Fruit fly (Drosophila melanogaster) whole organism, adult: ENCODE measurements around the gene beta-PheRS.

Source experiments
- CG11617 ChIP-seq: fragments of 200-800 bp; sonication (Bioruptor generic); optimal IDR thresholded peaks from 2 replicates; lab custom pipeline; 2017; ENCODE audit warnings: mild to moderate bottlenecking, missing biosample characterization, missing genetic modification reagents, missing genetic modification characterization
- CG12768 ChIP-seq: fragments of 200-800 bp; sonication (Bioruptor generic); optimal IDR thresholded peaks from 2 replicates; lab custom pipeline; 2017; ENCODE audit warnings: missing biosample characterization, missing genetic modification characterization, mild to moderate bottlenecking, moderate library complexity, missing genetic modification reagents
- CG14711 ChIP-seq: fragments of 200-800 bp; sonication (Bioruptor generic); optimal IDR thresholded peaks from 2 replicates; lab custom pipeline; 2018; ENCODE audit warnings: missing biosample characterization, mild to moderate bottlenecking, missing genetic modification characterization, moderate library complexity
- CG1620 ChIP-seq: fragments of 200-800 bp; sonication (Bioruptor generic); optimal IDR thresholded peaks from 2 replicates; lab custom pipeline; 2016; ENCODE audit warnings: missing biosample characterization, missing genetic modification characterization
- CG33017 ChIP-seq: fragments of 200-800 bp; sonication (Bioruptor generic); optimal IDR thresholded peaks from 2 replicates; lab custom pipeline; 2018; ENCODE audit warnings: missing biosample characterization, mild to moderate bottlenecking, missing genetic modification characterization, moderate library complexity
- CG5204 ChIP-seq: fragments of 200-800 bp; sonication (Bioruptor generic); optimal IDR thresholded peaks from 2 replicates; lab custom pipeline; 2016; ENCODE audit warnings: missing biosample characterization, missing genetic modification characterization
- CG7045 ChIP-seq: fragments of 200-800 bp; sonication (Bioruptor generic); optimal IDR thresholded peaks from 2 replicates; lab custom pipeline; 2017; ENCODE audit warnings: missing biosample characterization, mild to moderate bottlenecking, missing genetic modification characterization
- CG7101 ChIP-seq: fragments of 200-800 bp; sonication (Bioruptor generic); optimal IDR thresholded peaks from 2 replicates; lab custom pipeline; 2018; ENCODE audit warnings: missing biosample characterization, mild to moderate bottlenecking, missing genetic modification characterization, moderate library complexity
- Clk ChIP-seq: fragments of 200-800 bp; sonication (Bioruptor generic); optimal IDR thresholded peaks from 2 replicates; lab custom pipeline; 2017; ENCODE audit warnings: missing biosample characterization, missing genetic modification characterization
- Crg-1 ChIP-seq: fragments of 200-800 bp; sonication (Bioruptor generic); optimal IDR thresholded peaks from 2 replicates; lab custom pipeline; 2016; ENCODE audit warnings: missing biosample characterization, missing genetic modification characterization
- Hr96 ChIP-seq: fragments of 200-800 bp; sonication (Bioruptor generic); optimal IDR thresholded peaks from 2 replicates; lab custom pipeline; 2016; ENCODE audit warnings: missing biosample characterization, missing genetic modification characterization
- Mnt ChIP-seq: fragments of 200-800 bp; sonication (Bioruptor generic); optimal IDR thresholded peaks from 2 replicates; lab custom pipeline; 2016; ENCODE audit warnings: missing biosample characterization, mild to moderate bottlenecking, missing genetic modification characterization
- bab1 ChIP-seq: fragments of 200-800 bp; sonication (Bioruptor generic); optimal IDR thresholded peaks from 3 replicates; lab custom pipeline; 2019; ENCODE audit warnings: missing biosample characterization, mild to moderate bottlenecking, missing genetic modification characterization, moderate library complexity
- cic ChIP-seq: fragments of 200-800 bp; sonication (Bioruptor generic); optimal IDR thresholded peaks from 2 replicates; lab custom pipeline; 2017; ENCODE audit warnings: missing biosample characterization, mild to moderate bottlenecking, missing genetic modification characterization, moderate library complexity
- cnc ChIP-seq, 2 experiments: fragments of >200 bp; optimal IDR thresholded peaks; 2 replicates each; lab custom pipeline; 2017
- kay ChIP-seq: fragments of 200-800 bp; sonication (Bioruptor generic); peaks from one replicate; lab custom pipeline; 2016; ENCODE audit warnings: missing biosample characterization, missing genetic modification characterization, borderline replicate concordance
- ovo ChIP-seq: fragments of 200-800 bp; sonication (Bioruptor generic); optimal IDR thresholded peaks from 2 replicates; lab custom pipeline; 2016; ENCODE audit warnings: missing biosample characterization, missing genetic modification characterization
- pad ChIP-seq: fragments of 200-800 bp; sonication (Bioruptor generic); optimal IDR thresholded peaks from 3 replicates; lab custom pipeline; 2017; ENCODE audit warnings: missing biosample characterization, missing genetic modification characterization, mild to moderate bottlenecking, moderate library complexity, missing genetic modification reagents
- tj ChIP-seq: fragments of 200-800 bp; sonication (Bioruptor generic); optimal IDR thresholded peaks from 3 replicates; lab custom pipeline; 2017; ENCODE audit warnings: missing biosample characterization, mild to moderate bottlenecking, missing genetic modification characterization, moderate library complexity
- toe ChIP-seq: fragments of 200-800 bp; sonication (Bioruptor generic); optimal IDR thresholded peaks from 2 replicates; lab custom pipeline; 2016; ENCODE audit warnings: missing biosample characterization, missing genetic modification characterization

The beta-PheRS gene

DNA sequence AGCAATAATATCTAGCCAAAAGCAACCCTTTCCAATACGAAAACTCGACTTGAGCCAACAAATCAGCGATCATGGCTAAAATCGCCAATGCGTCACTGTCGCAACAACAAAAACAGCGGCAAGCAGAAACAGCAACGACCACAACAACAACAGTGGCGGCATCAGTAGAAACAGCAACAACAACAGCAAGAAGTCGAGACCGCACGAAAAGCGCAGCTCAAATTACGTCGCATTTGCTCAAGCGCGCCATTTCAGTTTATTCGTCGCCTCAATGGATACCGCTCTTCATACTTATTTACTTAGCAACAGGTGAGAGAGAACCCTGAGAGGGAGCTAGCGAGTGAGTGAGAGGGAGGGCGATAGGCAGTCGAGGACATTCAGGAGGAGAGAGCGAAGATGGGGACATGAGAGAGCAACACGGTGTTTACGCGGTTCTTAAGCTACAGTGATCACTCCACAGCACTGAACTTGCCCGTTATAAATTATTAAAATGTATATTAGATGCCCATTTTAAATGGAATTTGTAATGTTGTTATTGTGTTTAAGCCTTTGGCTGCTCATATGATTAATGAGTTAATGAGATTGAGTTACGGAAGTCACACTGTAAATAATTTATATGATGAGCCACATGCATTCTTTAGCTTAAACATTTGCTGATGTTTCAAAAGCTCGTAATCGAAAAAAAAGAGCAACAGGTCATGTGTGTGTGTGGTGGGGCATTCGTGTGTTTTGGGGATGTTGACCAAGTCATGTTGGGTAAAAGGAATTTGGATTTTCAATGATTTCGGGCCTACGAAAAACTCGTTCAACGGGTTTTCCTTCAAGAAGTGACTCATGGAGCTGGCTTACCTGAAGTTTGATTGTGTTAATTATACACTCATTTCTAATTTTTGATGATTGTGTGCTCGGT is 43.3 kb upstream of the beta-PheRS start:
- TF ChIP-seq Clk (GFP tag; lab: Kevin White, UChicago) (no peak), pad (GFP tag; lab: Kevin White, UChicago) (peak; percentile 9), Hr96 (GFP tag; lab: Kevin White, UChicago) (peak; percentile 66), cic (GFP tag; lab: Kevin White, UChicago) (no peak), toe (GFP tag; lab: Kevin White, UChicago) (peak; percentile 12), Crg-1 (GFP tag; lab: Kevin White, UChicago) (peak; percentile 80), CG7045 (GFP tag; lab: Kevin White, UChicago) (peak; percentile 43), CG33017 (peak; percentile 85), bab1 (GFP tag; lab: Kevin White, UChicago) (peak; percentile 95), CG5204 (GFP tag; lab: Kevin White, UChicago) (peak; percentile 5), CG1620 (peak; percentile 87), CG7101 (peak; percentile 92), cnc (optimal IDR thresholded peaks at IDR 0.05; lab: Kevin White, UChicago) (no peak), tj (GFP tag; lab: Kevin White, UChicago) (peak; percentile 93), kay (peak; percentile 90), Mnt (GFP tag; lab: Kevin White, UChicago) (peak; percentile 50), CG14711 (tag; lab: Kevin White, UChicago) (peak; percentile 85), CG11617 (GFP tag; lab: Kevin White, UChicago) (peak; percentile 57), CG12768 (GFP tag; lab: Kevin White, UChicago) (peak; percentile 50), ovo (peak; percentile 24)

DNA sequence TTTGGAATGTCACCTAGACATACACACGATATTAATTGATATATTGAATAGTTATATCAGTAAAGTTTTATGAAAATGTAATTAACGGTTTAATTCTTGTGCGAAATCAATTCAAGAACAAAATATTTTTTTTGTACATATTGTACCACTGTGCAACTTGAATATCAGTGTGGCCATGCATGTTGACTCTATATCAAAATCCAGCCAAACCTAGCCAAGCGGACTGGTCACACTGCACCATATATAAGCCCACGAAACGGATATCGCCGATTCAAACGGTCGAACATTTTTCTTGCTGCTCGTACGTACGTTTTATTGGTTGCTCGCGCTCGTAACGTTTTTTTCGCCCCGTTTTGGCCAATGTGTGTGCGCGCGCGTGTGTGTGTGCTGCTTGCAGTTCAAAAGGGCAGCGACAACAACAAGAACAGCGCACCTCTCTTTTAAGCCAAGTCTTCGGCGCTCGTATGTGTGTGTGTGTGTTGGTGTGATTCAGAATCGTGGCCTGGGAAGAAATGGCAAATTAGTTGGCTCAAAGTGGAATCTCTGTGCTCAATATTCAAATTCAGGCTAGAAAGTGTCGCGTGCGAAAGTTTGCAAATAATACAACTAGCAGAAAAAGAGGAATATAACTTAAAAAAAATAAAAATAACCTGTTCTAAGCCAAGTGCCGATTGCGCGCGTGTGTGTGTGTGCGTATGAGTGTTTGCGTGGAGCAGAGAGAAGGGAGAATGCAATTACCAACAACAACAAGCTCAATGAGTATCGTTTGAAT is 42.5 kb upstream of the beta-PheRS start, which contains the start of gene crb:
crb (plus strand) TSS at position 295 of the 772 bp plus-strand sequence.
- TF ChIP-seq Mnt (GFP tag; lab: Kevin White, UChicago) (peak; percentile 66), toe (GFP tag; lab: Kevin White, UChicago) (peak; percentile 41), Hr96 (GFP tag; lab: Kevin White, UChicago) (peak; percentile 56), CG14711 (tag; lab: Kevin White, UChicago) (peak; percentile 4), CG33017 (peak; percentile 24), bab1 (GFP tag; lab: Kevin White, UChicago) (peak; percentile 75), CG12768 (GFP tag; lab: Kevin White, UChicago) (no peak), ovo (peak; percentile 63), CG11617 (GFP tag; lab: Kevin White, UChicago) (peak; percentile 16), CG5204 (GFP tag; lab: Kevin White, UChicago) (no peak), CG7101 (peak; percentile 57), kay (no peak), Clk (GFP tag; lab: Kevin White, UChicago) (no peak), cnc (optimal IDR thresholded peaks at IDR 0.05; lab: Kevin White, UChicago) (no peak), CG1620 (peak; percentile 71), CG7045 (GFP tag; lab: Kevin White, UChicago) (no peak), Crg-1 (GFP tag; lab: Kevin White, UChicago) (peak; percentile 55), cic (GFP tag; lab: Kevin White, UChicago) (peak; percentile 62), tj (GFP tag; lab: Kevin White, UChicago) (no peak), pad (GFP tag; lab: Kevin White, UChicago) (peak; percentile 34)

DNA sequence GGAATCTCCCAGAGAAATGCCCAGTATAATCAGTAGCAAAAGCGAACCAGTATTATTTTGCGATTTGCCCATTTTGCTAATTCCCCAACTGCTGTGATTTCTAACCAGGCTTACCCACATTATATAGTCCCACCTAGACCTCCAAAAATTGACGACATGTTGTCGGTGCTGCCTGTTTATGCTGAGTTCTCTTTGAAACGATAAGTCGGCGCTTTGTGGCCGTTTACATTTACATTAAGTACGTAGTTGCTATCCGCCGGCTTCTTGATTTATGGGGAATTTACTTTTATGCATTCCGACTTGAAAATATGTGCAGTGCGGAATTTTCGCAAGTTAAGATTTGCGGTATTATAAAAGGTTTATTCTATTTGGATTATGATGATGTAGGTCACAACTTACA is 41.8 kb upstream of the beta-PheRS start, which contains the start of gene CG5715:
CG5715 (minus strand) TSS at position 101 of the 400 bp plus-strand sequence.
- TF ChIP-seq kay (no peak), Crg-1 (GFP tag; lab: Kevin White, UChicago) (no peak), toe (GFP tag; lab: Kevin White, UChicago) (no peak), CG5204 (GFP tag; lab: Kevin White, UChicago) (no peak), CG14711 (tag; lab: Kevin White, UChicago) (no peak), ovo (no peak), Mnt (GFP tag; lab: Kevin White, UChicago) (no peak), CG7101 (no peak), Clk (GFP tag; lab: Kevin White, UChicago) (no peak), CG7045 (GFP tag; lab: Kevin White, UChicago) (no peak)

DNA sequence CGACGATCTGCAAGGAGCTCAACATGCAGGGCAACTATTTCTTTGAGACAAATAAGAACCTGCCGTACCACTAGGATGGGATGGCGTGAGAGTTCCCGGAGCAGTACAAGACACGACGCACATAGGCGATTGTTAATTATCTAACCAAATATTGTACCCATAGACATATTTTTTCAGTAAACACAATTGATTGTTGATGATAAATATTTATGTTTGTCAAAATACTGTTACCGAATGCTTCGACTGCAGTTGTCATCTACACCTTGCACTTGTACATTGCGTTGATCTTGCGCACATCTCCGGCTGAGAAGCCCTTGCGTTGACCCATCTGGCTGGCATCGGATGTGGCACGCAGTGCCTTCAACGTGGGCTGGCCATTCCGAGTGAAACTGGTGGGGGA is 40.7 kb upstream of the beta-PheRS start:
- no peak for TF ChIP-seq CG11617 (GFP tag; lab: Kevin White, UChicago)
- no peak for TF ChIP-seq cnc (optimal IDR thresholded peaks at IDR 0.05; lab: Kevin White, UChicago)
- no peak for TF ChIP-seq Crg-1 (GFP tag; lab: Kevin White, UChicago)
- TF ChIP-seq CG5204 (GFP tag; lab: Kevin White, UChicago): no peak
- no peak for TF ChIP-seq CG7045 (GFP tag; lab: Kevin White, UChicago)
- no peak for TF ChIP-seq cic (GFP tag; lab: Kevin White, UChicago)
- TF ChIP-seq Hr96 (GFP tag; lab: Kevin White, UChicago): no peak
- no peak for TF ChIP-seq CG12768 (GFP tag; lab: Kevin White, UChicago)
- TF ChIP-seq CG7101: no peak
- TF ChIP-seq kay: no peak
- TF ChIP-seq CG1620: no peak
